Fruit fly (Drosophila melanogaster) whole organism, embryonic: ENCODE measurements around the gene Jarid2.

Experiments used
- CG14667 ChIP-seq: fragments of 200-800 bp; sonication (Bioruptor generic); IDR thresholded peaks from 2 replicates; pipeline ENCODE4 v1.3.6; 2022; ENCODE audit warnings: missing biosample characterization, missing genetic modification characterization
- fru ChIP-seq: fragments of >200 bp; optimal IDR thresholded peaks from 2 replicates; lab custom pipeline; 2017

DNA sequence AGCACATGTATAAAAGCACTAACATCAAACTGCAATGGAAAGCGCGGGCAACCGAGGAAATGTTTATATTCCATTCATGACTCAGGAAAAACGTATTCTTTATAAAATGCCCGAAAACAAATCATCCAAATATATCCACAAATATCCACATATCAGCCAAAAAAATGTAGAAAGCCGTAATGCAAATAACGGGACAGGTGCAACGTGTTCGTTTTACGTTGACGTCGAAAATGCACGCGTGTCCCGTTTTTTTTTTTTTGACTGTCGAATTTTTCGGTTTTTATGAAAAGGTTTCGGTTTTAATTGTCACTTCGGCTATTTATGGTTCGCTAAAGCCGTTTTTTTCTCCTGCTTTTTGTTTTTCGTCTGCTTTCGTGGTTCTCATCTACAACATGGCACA, 27.7 kb downstream of the Jarid2 start:
- TF ChIP-seq CG14667 (no peak), fru (no peak)
